Worm (Caenorhabditis elegans): Measurements from ENCODE around the gene srbc-45.

The srbc-45 gene

DNA sequence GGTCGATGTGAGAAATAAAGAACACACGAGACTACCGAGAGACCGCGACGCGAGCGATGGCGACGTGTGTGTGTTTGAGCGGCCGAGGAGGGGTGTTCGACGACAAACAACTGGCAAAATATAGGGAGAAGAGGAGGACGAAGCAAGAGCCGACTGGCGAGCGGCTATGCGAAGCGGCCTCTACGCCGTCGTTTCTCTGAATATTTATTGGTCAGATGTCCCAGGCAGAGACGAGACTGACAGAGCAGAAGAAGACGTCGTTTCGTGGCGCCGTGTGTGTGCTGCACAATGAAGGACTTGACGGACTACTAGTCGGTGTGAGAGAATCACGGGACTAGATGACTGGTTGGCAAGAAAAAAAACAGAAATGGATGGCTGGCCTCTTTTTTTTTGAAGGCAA lies 15.8 kb downstream of the srbc-45 start:
- TF ChIP-seq med-1 (GFP tag; optimal IDR thresholded peaks at IDR 0.05; ENCODE audit: insufficient read depth): no peak
- TF ChIP-seq ref-1 (GFP tag; conservative IDR thresholded peaks at IDR 0.05): no peak
- TF ChIP-seq tab-1 (GFP tag; IDR thresholded peaks at IDR 0.05): no peak
- TF ChIP-seq flt-1 (GFP tag; IDR thresholded peaks at IDR 0.05): no peak
- TF ChIP-seq cog-1 (tag; optimal IDR thresholded peaks at IDR 0.05): no peak
- TF ChIP-seq ztf-29 (GFP tag; IDR thresholded peaks at IDR 0.05): no peak
- no peak for TF ChIP-seq T22C8.4 (GFP tag; IDR thresholded peaks at IDR 0.05)
- TF ChIP-seq ztf-23 (GFP tag; IDR thresholded peaks at IDR 0.05): no peak
- no peak for TF ChIP-seq klf-2 (GFP tag; conservative IDR thresholded peaks at IDR 0.05)

DNA sequence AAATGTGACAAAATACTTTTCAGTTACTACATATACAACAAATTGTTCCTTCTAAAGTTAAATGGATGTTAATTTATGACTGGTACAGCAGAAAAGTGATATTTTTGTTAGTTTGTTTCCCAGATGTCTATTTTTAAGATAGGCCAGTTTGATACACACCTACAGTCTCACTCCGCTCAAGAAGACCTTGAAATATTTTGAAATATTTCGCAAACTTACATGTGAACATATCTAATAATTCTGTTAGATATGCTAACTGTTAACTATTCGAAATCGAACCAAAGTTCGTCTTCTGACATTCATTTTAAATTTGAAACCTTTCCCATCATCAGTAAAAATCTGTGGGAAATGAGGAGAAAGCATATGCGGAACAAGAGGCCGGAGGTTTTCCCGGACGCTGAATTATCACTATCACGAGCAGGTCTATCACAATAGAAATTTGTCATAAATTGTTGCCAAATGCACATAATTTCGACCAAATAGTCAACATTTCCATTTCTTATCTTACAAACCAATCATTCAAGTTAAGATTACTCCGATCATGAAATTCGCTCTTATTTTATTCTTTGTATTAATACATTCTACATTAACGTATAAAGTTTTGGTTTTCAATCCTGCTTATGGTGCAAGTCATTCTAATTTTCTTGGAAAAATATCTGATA lies 16.5 kb downstream of the srbc-45 start, which contains the start of the genes ZC443.4 and ugt-18:
Gene ZC443.4, minus strand, starts transcription at position 95 of the 662 bp plus-strand sequence.
Gene ugt-18, plus strand, starts transcription at position 469 of the 662 bp plus-strand sequence.
- no peak for TF ChIP-seq ztf-23 (GFP tag; IDR thresholded peaks at IDR 0.05)
- TF ChIP-seq T22C8.4 (GFP tag; IDR thresholded peaks at IDR 0.05): no peak
- no peak for TF ChIP-seq cog-1 (tag; optimal IDR thresholded peaks at IDR 0.05)
- no peak for TF ChIP-seq klf-2 (GFP tag; conservative IDR thresholded peaks at IDR 0.05)
- TF ChIP-seq med-1 (GFP tag; optimal IDR thresholded peaks at IDR 0.05; ENCODE audit: insufficient read depth): no peak
- no peak for TF ChIP-seq flt-1 (GFP tag; IDR thresholded peaks at IDR 0.05)
- TF ChIP-seq ref-1 (GFP tag; conservative IDR thresholded peaks at IDR 0.05): no peak
- no peak for TF ChIP-seq tab-1 (GFP tag; IDR thresholded peaks at IDR 0.05)
- no peak for TF ChIP-seq ztf-29 (GFP tag; IDR thresholded peaks at IDR 0.05)

DNA sequence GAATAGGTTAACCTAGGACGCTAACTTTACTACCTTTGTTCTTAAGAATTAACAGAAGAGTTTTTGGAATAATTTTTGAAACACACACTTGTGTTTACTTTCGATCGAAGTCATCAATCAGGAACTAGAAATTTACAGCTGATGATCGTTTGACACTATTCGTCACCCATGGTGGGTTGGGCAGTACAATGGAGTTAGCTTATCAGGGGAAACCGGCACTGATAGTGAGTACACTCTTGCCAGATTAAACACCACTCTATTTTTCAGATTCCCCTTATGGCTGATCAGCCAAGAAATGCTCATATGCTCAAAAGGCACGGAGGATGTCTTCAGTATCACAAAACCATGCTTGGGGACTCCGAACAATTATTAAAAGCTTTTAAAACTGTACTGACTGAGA lies 18.7 kb downstream of the srbc-45 start:
- no peak for TF ChIP-seq ref-1 (GFP tag; conservative IDR thresholded peaks at IDR 0.05)

DNA sequence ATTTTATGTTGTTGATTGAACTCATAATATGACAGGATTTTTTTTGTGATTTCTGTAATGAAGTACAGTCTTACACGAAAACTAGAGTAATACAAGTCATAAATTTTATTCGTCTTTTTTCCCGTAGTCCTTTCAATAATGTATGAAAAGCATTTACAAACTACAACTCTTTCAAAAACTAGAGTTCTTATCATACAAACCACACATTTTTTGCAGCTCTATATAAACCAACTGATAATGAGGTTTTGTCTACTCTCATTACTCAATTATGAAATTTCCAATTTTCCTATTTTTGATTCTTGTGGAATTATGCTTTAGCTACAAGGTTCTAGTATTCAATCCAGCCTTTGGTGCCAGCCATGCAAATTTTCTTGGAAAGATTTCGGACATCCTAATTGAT lies 21.4 kb downstream of the srbc-45 start, which contains the start of gene ugt-16:
Gene ugt-16, plus strand, starts transcription at position 248 of the 400 bp plus-strand sequence.
- TF ChIP-seq T22C8.4 (GFP tag; IDR thresholded peaks at IDR 0.05) (no peak), klf-2 (GFP tag; conservative IDR thresholded peaks at IDR 0.05) (no peak), ztf-29 (GFP tag; IDR thresholded peaks at IDR 0.05) (no peak)

DNA sequence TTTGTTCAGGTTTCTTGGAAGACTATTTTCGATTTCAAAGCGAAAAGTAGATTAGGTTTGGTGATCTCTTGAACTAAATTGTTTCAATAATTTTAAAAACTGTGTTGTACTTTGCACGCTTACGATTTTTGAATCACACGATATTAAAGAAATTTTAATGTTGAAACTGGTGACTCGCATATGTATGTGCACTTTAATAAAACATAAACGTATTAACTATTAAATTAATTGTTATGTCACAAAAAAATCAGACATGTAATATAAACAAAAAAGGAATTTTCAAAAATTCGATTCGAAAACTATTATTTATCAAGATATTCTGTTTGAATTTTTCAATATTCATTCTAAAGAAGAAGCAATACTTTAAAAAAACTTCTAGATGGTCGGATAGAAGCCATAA lies 23.8 kb downstream of the srbc-45 start, which contains the start of gene ugt-15:
Gene ugt-15, plus strand, starts transcription at position 301 of the 400 bp plus-strand sequence.
- TF ChIP-seq klf-2 (GFP tag; conservative IDR thresholded peaks at IDR 0.05) (no peak), flt-1 (GFP tag; IDR thresholded peaks at IDR 0.05) (no peak), cog-1 (tag; optimal IDR thresholded peaks at IDR 0.05) (no peak), med-1 (GFP tag; optimal IDR thresholded peaks at IDR 0.05; ENCODE audit: insufficient read depth) (no peak), ztf-23 (GFP tag; IDR thresholded peaks at IDR 0.05) (no peak), tab-1 (GFP tag; IDR thresholded peaks at IDR 0.05) (no peak), ztf-29 (GFP tag; IDR thresholded peaks at IDR 0.05) (no peak), ref-1 (GFP tag; conservative IDR thresholded peaks at IDR 0.05) (no peak), T22C8.4 (GFP tag; IDR thresholded peaks at IDR 0.05) (no peak)

DNA sequence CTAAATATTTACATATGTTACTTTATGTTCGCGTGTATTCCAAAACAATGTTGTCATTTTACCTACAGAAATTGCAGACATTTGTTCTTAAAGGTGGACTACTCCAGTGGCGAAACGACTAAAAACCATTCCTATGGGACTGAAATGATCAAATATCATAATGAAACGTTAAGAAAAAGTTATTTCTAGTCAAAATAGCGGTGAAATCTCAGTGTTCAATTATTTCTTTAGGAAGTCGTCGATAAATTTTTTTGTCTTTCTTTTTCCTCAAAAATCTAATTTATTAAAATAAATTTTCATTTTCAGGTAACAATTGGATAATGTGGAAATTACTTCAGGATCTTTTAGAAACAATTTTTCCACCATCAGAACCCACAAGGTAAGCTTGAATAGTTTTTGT lies 32.0 kb downstream of the srbc-45 start, which contains the start of gene C44H9.4:
Gene C44H9.4, plus strand, starts transcription at position 301 of the 400 bp plus-strand sequence.
- TF ChIP-seq tab-1 (GFP tag; IDR thresholded peaks at IDR 0.05) (no peak), T22C8.4 (GFP tag; IDR thresholded peaks at IDR 0.05) (no peak), ztf-23 (GFP tag; IDR thresholded peaks at IDR 0.05) (no peak), med-1 (GFP tag; optimal IDR thresholded peaks at IDR 0.05; ENCODE audit: insufficient read depth) (no peak), ztf-29 (GFP tag; IDR thresholded peaks at IDR 0.05) (no peak), ref-1 (GFP tag; conservative IDR thresholded peaks at IDR 0.05) (no peak), cog-1 (tag; optimal IDR thresholded peaks at IDR 0.05) (no peak), flt-1 (GFP tag; IDR thresholded peaks at IDR 0.05) (no peak), klf-2 (GFP tag; conservative IDR thresholded peaks at IDR 0.05) (no peak)

DNA sequence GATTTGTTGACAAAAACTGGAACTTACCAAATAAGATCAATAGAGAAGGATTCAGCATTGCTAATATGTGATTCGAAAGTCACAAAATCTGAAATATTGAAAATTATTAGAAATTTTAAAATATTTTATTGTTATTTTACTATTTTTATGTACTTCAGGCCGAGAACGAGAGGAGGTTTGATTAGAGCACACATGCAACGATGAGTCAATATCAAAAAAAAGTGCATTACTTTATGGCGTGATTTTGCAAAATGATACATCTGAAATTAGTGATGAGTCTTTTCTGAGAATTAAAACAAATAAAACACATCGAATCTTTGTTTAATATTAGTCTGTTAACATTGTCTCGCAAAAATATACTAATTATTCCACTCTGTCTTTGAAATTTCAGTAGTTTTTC lies 41.4 kb downstream of the srbc-45 start:
- TF ChIP-seq T22C8.4 (GFP tag; IDR thresholded peaks at IDR 0.05) (no peak), tab-1 (GFP tag; IDR thresholded peaks at IDR 0.05) (no peak), flt-1 (GFP tag; IDR thresholded peaks at IDR 0.05) (no peak), ref-1 (GFP tag; conservative IDR thresholded peaks at IDR 0.05) (no peak), ztf-23 (GFP tag; IDR thresholded peaks at IDR 0.05) (no peak), cog-1 (tag; optimal IDR thresholded peaks at IDR 0.05) (no peak), klf-2 (GFP tag; conservative IDR thresholded peaks at IDR 0.05) (no peak), ztf-29 (GFP tag; IDR thresholded peaks at IDR 0.05) (no peak), med-1 (GFP tag; optimal IDR thresholded peaks at IDR 0.05; ENCODE audit: insufficient read depth) (no peak)

DNA sequence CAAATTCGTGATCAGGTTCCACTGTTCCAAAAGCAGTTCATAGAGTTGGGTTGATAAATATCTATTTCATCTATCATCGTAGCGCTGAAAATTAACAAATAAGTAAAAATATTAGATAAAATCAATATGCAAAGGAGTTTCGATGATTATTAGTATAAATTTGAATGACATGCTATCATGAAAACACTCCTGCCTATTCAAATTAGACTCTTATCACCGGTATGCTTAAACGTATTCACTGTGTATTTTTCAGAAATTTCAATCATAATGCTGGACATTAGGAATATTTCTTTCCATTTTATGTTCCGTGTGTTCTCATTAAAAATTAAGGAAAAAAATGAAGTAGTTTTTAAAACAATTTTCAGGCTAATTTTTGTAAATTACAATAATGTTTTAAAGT lies 41.9 kb downstream of the srbc-45 start, which contains the start of gene C44H9.6:
Gene C44H9.6, minus strand, starts transcription at position 101 of the 400 bp plus-strand sequence.
- TF ChIP-seq klf-2 (GFP tag; conservative IDR thresholded peaks at IDR 0.05) (no peak), med-1 (GFP tag; optimal IDR thresholded peaks at IDR 0.05; ENCODE audit: insufficient read depth) (no peak), T22C8.4 (GFP tag; IDR thresholded peaks at IDR 0.05) (no peak), ref-1 (GFP tag; conservative IDR thresholded peaks at IDR 0.05) (no peak), ztf-23 (GFP tag; IDR thresholded peaks at IDR 0.05) (no peak), tab-1 (GFP tag; IDR thresholded peaks at IDR 0.05) (no peak), cog-1 (tag; optimal IDR thresholded peaks at IDR 0.05) (no peak), ztf-29 (GFP tag; IDR thresholded peaks at IDR 0.05) (no peak), flt-1 (GFP tag; IDR thresholded peaks at IDR 0.05) (no peak)

DNA sequence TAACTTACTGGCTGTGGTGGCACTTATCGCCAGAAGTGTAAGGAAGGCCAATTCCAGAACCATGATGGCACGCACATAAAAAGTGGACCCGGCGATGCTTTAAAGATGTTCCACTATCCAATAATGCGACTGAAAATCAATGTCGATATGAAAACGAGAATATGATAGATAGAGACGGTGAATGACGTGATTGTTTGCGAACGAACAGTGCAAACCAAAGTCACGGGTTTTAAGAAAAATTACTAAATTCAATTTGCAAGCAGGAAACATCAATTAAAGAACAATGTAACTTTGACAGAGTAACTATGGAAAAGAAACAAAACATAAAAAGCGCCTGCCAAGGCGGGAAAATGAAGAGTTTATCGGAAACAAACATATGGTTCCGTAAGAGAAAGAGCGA lies 46.4 kb downstream of the srbc-45 start, which contains the start of gene C44H9.5:
Gene C44H9.5, minus strand, starts transcription at position 129 of the 400 bp plus-strand sequence.
- no peak for TF ChIP-seq flt-1 (GFP tag; IDR thresholded peaks at IDR 0.05)
- TF ChIP-seq T22C8.4 (GFP tag; IDR thresholded peaks at IDR 0.05): no peak
- no peak for TF ChIP-seq klf-2 (GFP tag; conservative IDR thresholded peaks at IDR 0.05)
- no peak for TF ChIP-seq med-1 (GFP tag; optimal IDR thresholded peaks at IDR 0.05; ENCODE audit: insufficient read depth)
- no peak for TF ChIP-seq cog-1 (tag; optimal IDR thresholded peaks at IDR 0.05)
- TF ChIP-seq ztf-23 (GFP tag; IDR thresholded peaks at IDR 0.05): no peak

DNA sequence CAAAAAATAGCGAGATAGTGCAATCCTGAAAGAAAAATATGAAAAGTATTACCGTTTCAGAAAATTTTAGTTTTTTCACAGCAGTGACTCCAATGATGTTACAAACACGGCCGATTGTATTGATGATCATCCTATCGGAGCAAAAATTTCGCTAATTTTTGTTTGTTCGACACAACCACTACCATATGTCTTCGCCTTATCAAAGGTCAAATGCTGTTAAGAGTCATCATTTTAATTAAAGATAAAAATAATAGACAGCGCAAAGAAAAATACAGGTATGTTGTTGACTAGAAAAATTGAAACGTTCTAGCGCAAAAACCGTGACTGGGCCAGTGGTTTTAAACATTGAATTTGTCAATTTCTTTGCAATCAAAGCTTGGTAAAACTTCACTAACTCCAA lies 49.0 kb downstream of the srbc-45 start:
- no peak for TF ChIP-seq flt-1 (GFP tag; IDR thresholded peaks at IDR 0.05)
- TF ChIP-seq klf-2 (GFP tag; conservative IDR thresholded peaks at IDR 0.05): no peak
- no peak for TF ChIP-seq T22C8.4 (GFP tag; IDR thresholded peaks at IDR 0.05)
- TF ChIP-seq tab-1 (GFP tag; IDR thresholded peaks at IDR 0.05): no peak
- no peak for TF ChIP-seq cog-1 (tag; optimal IDR thresholded peaks at IDR 0.05)

Data from whole organism, midembryonic.